Worm (Caenorhabditis elegans): ENCODE data around the gene F16G10.8.

DNA sequence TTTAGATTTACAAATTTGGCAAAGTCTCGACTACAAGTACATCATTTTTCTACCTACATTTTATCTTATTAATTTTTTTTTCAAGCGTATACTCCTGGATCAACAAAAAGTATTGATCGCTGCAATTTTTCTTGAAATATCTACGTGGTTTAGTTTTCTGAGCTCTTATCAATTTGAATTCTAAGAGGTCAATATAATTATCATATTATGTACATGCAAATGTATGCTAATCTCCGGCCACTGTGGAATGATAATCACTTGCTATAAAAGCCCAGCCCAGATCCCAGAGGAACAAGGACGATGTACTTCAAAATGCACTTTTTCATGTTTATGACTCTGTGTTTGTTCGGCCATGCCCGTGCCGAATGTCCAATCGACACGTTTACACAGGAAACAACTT lies 26.4 kb downstream of the F16G10.8 start, which contains the start of gene F43C11.1:
- no peak for TF ChIP-seq mep-1 (tag; optimal IDR thresholded peaks at IDR 0.05)
- TF ChIP-seq mdl-1 (tag; optimal IDR thresholded peaks at IDR 0.05): no peak
- TF ChIP-seq skn-1 (tag; optimal IDR thresholded peaks at IDR 0.05): no peak
- TF ChIP-seq unc-130 (tag; optimal IDR thresholded peaks at IDR 0.05): no peak
- no peak for TF ChIP-seq aly-2 (tag; optimal IDR thresholded peaks at IDR 0.05)
- no peak for TF ChIP-seq jun-1 (tag; optimal IDR thresholded peaks at IDR 0.05)
- no peak for TF ChIP-seq nhr-11 (tag; optimal IDR thresholded peaks at IDR 0.05)
- TF ChIP-seq elt-3 (tag; optimal IDR thresholded peaks at IDR 0.05): no peak
- no peak for TF ChIP-seq nhr-76 (tag; optimal IDR thresholded peaks at IDR 0.05)
- TF ChIP-seq elt-2 (tag; optimal IDR thresholded peaks at IDR 0.05): no peak
- TF ChIP-seq pqm-1 (tag; optimal IDR thresholded peaks at IDR 0.05): no peak
- no peak for TF ChIP-seq efl-1 (optimal IDR thresholded peaks at IDR 0.05)
- no peak for TF ChIP-seq efl-1 (GFP tag; optimal IDR thresholded peaks at IDR 0.05 in 1 of 2)

All from whole organism, L1 larva.